Worm (Caenorhabditis elegans) whole organism, young adult: ENCODE measurements around the gene T14B1.1.

ENCODE experiments used
- B0035.1 ChIP-seq: sonication (generic microtip); optimal IDR thresholded peaks from 2 replicates; lab custom pipeline; 2016; ENCODE audit warnings: missing genetic modification characterization, mild to moderate bottlenecking, missing compliant biosample characterization, missing genotype, missing genetic modification reagents
- B0261.1 ChIP-seq: sonication (generic microtip); optimal IDR thresholded peaks from 2 replicates; lab custom pipeline; 2016; ENCODE audit warnings: mild to moderate bottlenecking, missing genetic modification characterization, moderate library complexity, missing compliant biosample characterization
- C17E4.6 ChIP-seq: fragments of 200-800 bp; sonication (Bioruptor generic); IDR thresholded peaks from 2 replicates; pipeline ENCODE4 v1.3.6; 2022; ENCODE audit warnings: missing genetic modification reagents, missing genetic modification characterization, missing compliant biosample characterization
- F10E7.11 ChIP-seq: sonication (generic microtip); optimal IDR thresholded peaks from 2 replicates; lab custom pipeline; 2017; ENCODE audit warnings: mild to moderate bottlenecking, missing genetic modification characterization, moderate library complexity, missing compliant biosample characterization
- F49E8.2 ChIP-seq: sonication (generic microtip); optimal IDR thresholded peaks from 3 replicates; lab custom pipeline; 2017; ENCODE audit warnings: missing genetic modification characterization, mild to moderate bottlenecking, missing compliant biosample characterization, antibody characterized with exemption, moderate library complexity; ENCODE audit not compliant: insufficient read depth
- F55B11.4 ChIP-seq: sonication (generic microtip); optimal IDR thresholded peaks from 2 replicates; lab custom pipeline; 2016; ENCODE audit warnings: missing compliant biosample characterization, missing genetic modification characterization, borderline replicate concordance; ENCODE audit not compliant: insufficient read depth
- K12H6.12 ChIP-seq: fragments of 200-800 bp; sonication (Bioruptor generic); optimal IDR thresholded peaks from 2 replicates; lab custom pipeline; 2018; ENCODE audit warnings: mild to moderate bottlenecking, missing genetic modification characterization, missing compliant biosample characterization
- T07F8.4 ChIP-seq: sonication (generic microtip); optimal IDR thresholded peaks from 2 replicates; lab custom pipeline; 2016; ENCODE audit warnings: mild to moderate bottlenecking, missing genetic modification characterization, moderate library complexity, missing compliant biosample characterization
- Y95B8A.8 ChIP-seq: fragments of 200-800 bp; sonication (Bioruptor generic); IDR thresholded peaks from 2 replicates; pipeline ENCODE4 v1.3.6; 2022; ENCODE audit warnings: missing genetic modification reagents, missing genetic modification characterization, missing compliant biosample characterization
- atf-7 ChIP-seq: sonication (generic microtip); optimal IDR thresholded peaks from 2 replicates; lab custom pipeline; 2017; ENCODE audit warnings: mild to moderate bottlenecking, missing genetic modification characterization, missing compliant biosample characterization
- attf-3 ChIP-seq: fragments of 200-800 bp; sonication (Bioruptor generic); conservative IDR thresholded peaks from 2 replicates; pipeline ENCODE4 v1.3.6; 2022; ENCODE audit warnings: missing genetic modification reagents, missing genetic modification characterization, missing compliant biosample characterization
- bed-2 ChIP-seq: fragments of 200-800 bp; sonication (Bioruptor generic); IDR thresholded peaks from 2 replicates; pipeline ENCODE4 v1.3.6; 2022; ENCODE audit warnings: missing genetic modification reagents, missing genetic modification characterization, missing compliant biosample characterization
- ceh-40 ChIP-seq: fragments of 200-800 bp; sonication (Bioruptor generic); IDR thresholded peaks from 2 replicates; pipeline ENCODE4 v1.3.6; 2022; ENCODE audit warnings: missing genetic modification characterization, missing compliant biosample characterization
- ceh-91 ChIP-seq: fragments of 200-800 bp; sonication (Bioruptor generic); IDR thresholded peaks from 2 replicates; pipeline ENCODE4 v1.3.6; 2022; ENCODE audit warnings: missing genetic modification reagents, missing genetic modification characterization, missing compliant biosample characterization
- dpff-1 ChIP-seq: sonication (generic microtip); optimal IDR thresholded peaks from 2 replicates; lab custom pipeline; 2017; ENCODE audit warnings: mild to moderate bottlenecking, missing genetic modification characterization, missing compliant biosample characterization
- egl-44 ChIP-seq: fragments of 200-800 bp; sonication (Bioruptor generic); IDR thresholded peaks from 2 replicates; pipeline ENCODE4 v1.3.6; 2022; ENCODE audit warnings: missing genetic modification reagents, missing genetic modification characterization, missing compliant biosample characterization
- hlh-26 ChIP-seq: fragments of 200-800 bp; sonication (Bioruptor generic); conservative IDR thresholded peaks from 2 replicates; pipeline ENCODE4 v1.3.6; 2022; ENCODE audit warnings: missing genetic modification reagents, missing genetic modification characterization, missing compliant biosample characterization
- hmg-20 ChIP-seq: fragments of 200-800 bp; sonication (Bioruptor generic); IDR thresholded peaks from 2 replicates; pipeline ENCODE4 v1.3.6; 2022; ENCODE audit warnings: missing genetic modification reagents, missing genetic modification characterization, missing compliant biosample characterization
- hsf-1 ChIP-seq: fragments of 200-800 bp; sonication (Bioruptor generic); IDR thresholded peaks from 2 replicates; pipeline ENCODE4 v1.3.6; 2022; ENCODE audit warnings: missing genetic modification reagents, missing genetic modification characterization, missing compliant biosample characterization
- lag-1 ChIP-seq: fragments of 200-800 bp; sonication (Bioruptor generic); IDR thresholded peaks from 2 replicates; pipeline ENCODE4 v1.3.6; 2022; ENCODE audit warnings: missing genetic modification reagents, missing genetic modification characterization, missing compliant biosample characterization
- let-526 ChIP-seq: fragments of 200-800 bp; sonication (Bioruptor generic); IDR thresholded peaks from 2 replicates; pipeline ENCODE4 v1.3.6; 2022; ENCODE audit warnings: missing genetic modification reagents, missing genetic modification characterization, missing compliant biosample characterization
- lin-40 ChIP-seq: sonication (generic microtip); optimal IDR thresholded peaks from 2 replicates; lab custom pipeline; 2016; ENCODE audit warnings: missing genetic modification characterization, mild to moderate bottlenecking, missing compliant biosample characterization, missing genotype, missing genetic modification reagents
- lsl-1 ChIP-seq: fragments of 200-800 bp; sonication (Bioruptor generic); optimal IDR thresholded peaks from 2 replicates; lab custom pipeline; 2018; ENCODE audit warnings: mild to moderate bottlenecking, missing genetic modification characterization, moderate library complexity, missing compliant biosample characterization
- lsy-27 ChIP-seq: sonication (generic microtip); optimal IDR thresholded peaks from 2 replicates; lab custom pipeline; 2017; ENCODE audit warnings: missing genetic modification characterization, mild to moderate bottlenecking, missing compliant biosample characterization, antibody characterized with exemption, missing genotype, borderline replicate concordance; ENCODE audit not compliant: insufficient read depth
- madf-6 ChIP-seq: fragments of 200-800 bp; sonication (Bioruptor generic); IDR thresholded peaks from 2 replicates; pipeline ENCODE4 v1.3.6; 2022; ENCODE audit warnings: missing genetic modification reagents, missing genetic modification characterization, missing compliant biosample characterization
- madf-8 ChIP-seq: fragments of 200-800 bp; sonication (Bioruptor generic); conservative IDR thresholded peaks from 2 replicates; pipeline ENCODE4 v1.3.6; 2022; ENCODE audit warnings: missing genetic modification reagents, missing genetic modification characterization, missing compliant biosample characterization
- mcd-1 ChIP-seq: fragments of 200-800 bp; sonication (Bioruptor generic); IDR thresholded peaks from 2 replicates; pipeline ENCODE4 v1.3.6; 2022; ENCODE audit warnings: missing genetic modification reagents, missing genetic modification characterization, missing compliant biosample characterization
- nhr-27 ChIP-seq: fragments of 200-800 bp; sonication (Bioruptor generic); optimal IDR thresholded peaks from 2 replicates; lab custom pipeline; 2018; ENCODE audit warnings: mild to moderate bottlenecking, missing genetic modification characterization, moderate library complexity, missing compliant biosample characterization
- nhr-80 ChIP-seq: sonication (generic microtip); optimal IDR thresholded peaks from 2 replicates; lab custom pipeline; 2016; ENCODE audit warnings: missing genetic modification characterization, missing compliant biosample characterization
- nhr-90 ChIP-seq: sonication (generic microtip); optimal IDR thresholded peaks from 2 replicates; lab custom pipeline; 2016; ENCODE audit warnings: missing genotype, mild to moderate bottlenecking, missing genetic modification characterization, missing compliant biosample characterization
- pha-4 ChIP-seq: fragments of 150-350 bp; sonication (generic microtip); optimal IDR thresholded peaks from 2 replicates; lab custom pipeline; 2014; ENCODE audit warnings: missing biosample characterization, missing genetic modification reagents, missing genetic modification characterization
- rpc-1 ChIP-seq, 2 experiments: fragments of 150-350 bp in 1 of 2; sonication (generic microtip) in 1 of 2; optimal IDR thresholded peaks; 2 replicates each; lab custom pipeline; 2014 to 2018; ENCODE audit warnings: missing biosample characterization in 1 of 2, missing genetic modification characterization in 1 of 2, missing genetic modification reagents in 1 of 2, missing genotype in 1 of 2
- sea-2 ChIP-seq: fragments of 200-800 bp; sonication (Bioruptor generic); IDR thresholded peaks from 2 replicates; pipeline ENCODE4 v1.3.6; 2022; ENCODE audit warnings: missing genetic modification characterization, missing compliant biosample characterization
- snpc-4 ChIP-seq, 5 experiments: fragments of 150-350 bp in 1 of 5; sonication (generic microtip) in 4 of 5; optimal IDR thresholded peaks; 2 replicates each; lab custom pipeline; 2014 to 2018; ENCODE audit warnings: missing genetic modification characterization in 5 of 5, missing biosample characterization in 3 of 5, antibody characterized with exemption in 2 of 5, mild to moderate bottlenecking in 2 of 5, missing compliant biosample characterization in 2 of 5, missing genotype in 2 of 5, moderate library complexity in 2 of 5, missing genetic modification reagents in 1 of 5
- tbp1 ChIP-seq: fragments of 200-800 bp; sonication (Bioruptor generic); optimal IDR thresholded peaks from 2 replicates; lab custom pipeline; 2018; ENCODE audit warnings: mild to moderate bottlenecking, missing genetic modification characterization, missing compliant biosample characterization
- tlf-1 ChIP-seq: fragments of 200-800 bp; sonication (Bioruptor generic); optimal IDR thresholded peaks from 2 replicates; lab custom pipeline; 2018; ENCODE audit warnings: mild to moderate bottlenecking, missing genetic modification characterization, missing compliant biosample characterization
- ztf-28 ChIP-seq: fragments of 200-800 bp; sonication (Bioruptor generic); IDR thresholded peaks from 2 replicates; pipeline ENCODE4 v1.3.6; 2022; ENCODE audit warnings: missing genetic modification reagents, missing genetic modification characterization, missing compliant biosample characterization

Gene T14B1.1

ce11 chrX:9713613-9714012, 45.1 kb upstream of the T14B1.1 start, which contains the start of gene F15G9.2:
Gene F15G9.2 (minus strand): TSS chrX:9713713.
- TF ChIP-seq B0035.1 (tag; lab: Kevin White, UChicago) (no peak), T07F8.4 (no peak), nhr-90 (tag; lab: Kevin White, UChicago) (no peak), let-526 (GFP tag; lab: Robert Waterston, UW) (no peak), lin-40 (tag; lab: Kevin White, UChicago) (no peak), K12H6.12 (tag; lab: Kevin White, UChicago) (no peak), pha-4 (tag; lab: Kevin White, UChicago) (no peak), ceh-91 (GFP tag; lab: Robert Waterston, UW) (no peak), lsl-1 (GFP tag; lab: Kevin White, UChicago) (no peak), lag-1 (GFP tag; lab: Robert Waterston, UW) (no peak), hsf-1 (GFP tag; lab: Robert Waterston, UW) (no peak), rpc-1 (optimal IDR thresholded peaks at IDR 0.05; lab: Kevin White, UChicago) (no peak), rpc-1 (tag; optimal IDR thresholded peaks at IDR 0.05; lab: Kevin White, UChicago) (no peak)

- TF ChIP-seq nhr-27 (tag; lab: Kevin White, UChicago) (no peak), F55B11.4 (tag; lab: Kevin White, UChicago) (no peak), attf-3 (no peak), madf-8 (GFP tag; lab: Robert Waterston, UW) (no peak), mcd-1 (GFP tag; lab: Robert Waterston, UW) (no peak), dpff-1 (tag; lab: Kevin White, UChicago) (no peak), hmg-20 (GFP tag; lab: Robert Waterston, UW) (no peak), ztf-28 (GFP tag; lab: Robert Waterston, UW) (no peak), madf-6 (GFP tag; lab: Robert Waterston, UW) (no peak), Y95B8A.8 (GFP tag; lab: Robert Waterston, UW) (no peak), hlh-26 (no peak), F49E8.2 (tag; lab: Kevin White, UChicago) (no peak), F10E7.11 (no peak), nhr-80 (tag; lab: Kevin White, UChicago) (no peak), atf-7 (tag; lab: Kevin White, UChicago) (no peak), bed-2 (GFP tag; lab: Robert Waterston, UW) (no peak), egl-44 (GFP tag; lab: Robert Waterston, UW) (no peak)
These were observed 40.9 kb upstream of the T14B1.1 start, which contains the start of gene F15G9.6 for ce11 chrX:9709462-9709861. Gene F15G9.6 (plus strand): TSS chrX:9709762.

- no peak for TF ChIP-seq ceh-40 (GFP tag; lab: Robert Waterston, UW)
- no peak for TF ChIP-seq tlf-1 (GFP tag; lab: Kevin White, UChicago)
- TF ChIP-seq snpc-4 (GFP tag; optimal IDR thresholded peaks at IDR 0.05; lab: Kevin White, UChicago), result no peak
- no peak for TF ChIP-seq snpc-4 (tag; optimal IDR thresholded peaks at IDR 0.05; lab: Kevin White, UChicago)
- TF ChIP-seq lsy-27 (tag; lab: Kevin White, UChicago), result no peak
- no peak for TF ChIP-seq sea-2 (GFP tag; lab: Robert Waterston, UW)
- no peak for TF ChIP-seq C17E4.6 (GFP tag; lab: Robert Waterston, UW)
- no peak for TF ChIP-seq hsf-1 (GFP tag; lab: Robert Waterston, UW)
- no peak for TF ChIP-seq tbp1
- TF ChIP-seq rpc-1 (optimal IDR thresholded peaks at IDR 0.05; lab: Kevin White, UChicago), result no peak
- no peak for TF ChIP-seq rpc-1 (tag; optimal IDR thresholded peaks at IDR 0.05; lab: Kevin White, UChicago)
- no peak for TF ChIP-seq hmg-20 (GFP tag; lab: Robert Waterston, UW)
- no peak for TF ChIP-seq B0261.1
- TF ChIP-seq, all 124 proteins: peak for 0
These were observed 37.6 kb upstream of the T14B1.1 start, which contains the start of gene F15G9.1 for ce11 chrX:9706084-9706483. Gene F15G9.1 (plus strand): TSS chrX:9706384.
